Worm (Caenorhabditis elegans): ENCODE results near the gene Y4C6B.1.

- no peak for TF ChIP-seq nhr-232 (tag; optimal IDR thresholded peaks at IDR 0.05)
- no peak for TF ChIP-seq ceh-14 (tag; optimal IDR thresholded peaks at IDR 0.05)
- TF ChIP-seq pha-4 (tag; optimal IDR thresholded peaks at IDR 0.05), result no peak
- TF ChIP-seq sox-2 (GFP tag; IDR thresholded peaks at IDR 0.05), result no peak
- no peak for TF ChIP-seq pha-2 (tag; optimal IDR thresholded peaks at IDR 0.05)
- TF ChIP-seq hlh-6 (tag; optimal IDR thresholded peaks at IDR 0.05), result no peak
- no peak for TF ChIP-seq hlh-30 (tag; optimal IDR thresholded peaks at IDR 0.05; ENCODE audit: insufficient read depth)
- no peak for TF ChIP-seq dve-1 (tag; optimal IDR thresholded peaks at IDR 0.05)
Observed at ce11 chrIV:5354564-5354963, 276 bp downstream of the Y4C6B.1 start.

All from whole organism, late embryonic.